Fruit fly (Drosophila melanogaster) whole organism, embryonic: Measurements from ENCODE around the gene kibra.

Experiments used
- Asciz ChIP-seq: fragments of 200-800 bp; sonication (Bioruptor generic); optimal IDR thresholded peaks from 2 replicates; lab custom pipeline; 2017; ENCODE audit warnings: missing biosample characterization, mild to moderate bottlenecking, missing genetic modification characterization, missing genetic modification reagents
- Atf6 ChIP-seq: fragments of 200-800 bp; sonication (Bioruptor generic); IDR thresholded peaks from 2 replicates; pipeline ENCODE4 v1.3.6; 2022; ENCODE audit warnings: missing biosample characterization, missing genetic modification characterization
- CG11247 ChIP-seq: fragments of 200-800 bp; sonication (Bioruptor generic); IDR thresholded peaks from 2 replicates; pipeline ENCODE4 v1.3.6; 2022; ENCODE audit warnings: missing biosample characterization, missing genetic modification characterization
- CG11504 ChIP-seq: fragments of 200-800 bp; sonication (Bioruptor generic); optimal IDR thresholded peaks from 3 replicates; lab custom pipeline; 2019; ENCODE audit warnings: missing biosample characterization, mild to moderate bottlenecking, missing genetic modification characterization, moderate library complexity
- CG12942 ChIP-seq: fragments of 200-800 bp; sonication (Bioruptor generic); optimal IDR thresholded peaks from 3 replicates; lab custom pipeline; 2016; ENCODE audit warnings: missing biosample characterization, missing genetic modification characterization
- CG14014 ChIP-seq: fragments of 200-800 bp; sonication (Bioruptor generic); IDR thresholded peaks from 2 replicates; pipeline ENCODE4 v1.3.6; 2022; ENCODE audit warnings: missing biosample characterization, missing genetic modification characterization
- CG1529 ChIP-seq: fragments of 200-800 bp; sonication (Bioruptor generic); optimal IDR thresholded peaks from 3 replicates; lab custom pipeline; 2018; ENCODE audit warnings: missing biosample characterization, missing genetic modification characterization
- CG2199 ChIP-seq: fragments of 200-800 bp; sonication (Bioruptor generic); IDR thresholded peaks from 3 replicates; pipeline ENCODE4 v1.3.6; 2022; ENCODE audit warnings: missing biosample characterization, missing genetic modification characterization
- CG30403 ChIP-seq: fragments of 200-800 bp; sonication (Bioruptor generic); optimal IDR thresholded peaks from 3 replicates; lab custom pipeline; 2016; ENCODE audit warnings: missing biosample characterization, missing genetic modification characterization
- CG30431 ChIP-seq: fragments of 200-800 bp; sonication (Bioruptor generic); optimal IDR thresholded peaks from 2 replicates; lab custom pipeline; 2017; ENCODE audit warnings: missing biosample characterization, missing genetic modification characterization
- CG3407 ChIP-seq: fragments of 200-800 bp; sonication (Bioruptor generic); optimal IDR thresholded peaks from 2 replicates; lab custom pipeline; 2018; ENCODE audit warnings: missing biosample characterization, mild to moderate bottlenecking, missing genetic modification characterization
- CG34376 ChIP-seq: fragments of 200-800 bp; sonication (Bioruptor generic); optimal IDR thresholded peaks from 2 replicates; lab custom pipeline; 2018; ENCODE audit warnings: missing biosample characterization, mild to moderate bottlenecking, missing genetic modification characterization
- CG3726 ChIP-seq: fragments of 200-800 bp; sonication (Bioruptor generic); IDR thresholded peaks from 3 replicates; pipeline ENCODE4, ENCODE4 v1.3.6; 2022; ENCODE audit warnings: missing biosample characterization, missing genetic modification characterization
- CG3995 ChIP-seq: fragments of 200-800 bp; sonication (Bioruptor generic); optimal IDR thresholded peaks from 3 replicates; lab custom pipeline; 2016; ENCODE audit warnings: missing biosample characterization, missing genetic modification characterization
- CG42726 ChIP-seq: fragments of 200-800 bp; sonication (Bioruptor generic); IDR thresholded peaks from 2 replicates; pipeline ENCODE4 v1.3.6; 2022; ENCODE audit warnings: missing biosample characterization, missing genetic modification characterization; ENCODE audit not compliant: partially characterized antibody
- CG6272 ChIP-seq: fragments of 200-800 bp; sonication (Bioruptor generic); IDR thresholded peaks from 2 replicates; pipeline ENCODE4 v1.3.6; 2022; ENCODE audit warnings: missing biosample characterization, missing genetic modification characterization
- CG6654 ChIP-seq: fragments of 200-800 bp; sonication (Bioruptor generic); optimal IDR thresholded peaks from 2 replicates; lab custom pipeline; 2017; ENCODE audit warnings: missing biosample characterization, mild to moderate bottlenecking, missing genetic modification characterization
- CG6689 ChIP-seq: fragments of 200-800 bp; sonication (Bioruptor generic); IDR thresholded peaks from 2 replicates; pipeline ENCODE4 v1.3.6; 2022; ENCODE audit warnings: missing biosample characterization, missing genetic modification characterization
- CG7839 ChIP-seq: fragments of 200-800 bp; sonication (Bioruptor generic); optimal IDR thresholded peaks from 3 replicates; lab custom pipeline; 2018; ENCODE audit warnings: missing biosample characterization, mild to moderate bottlenecking, missing genetic modification characterization, moderate library complexity
- CG9797 ChIP-seq: fragments of 200-800 bp; sonication (Bioruptor generic); optimal IDR thresholded peaks from 3 replicates; lab custom pipeline; 2018; ENCODE audit warnings: missing biosample characterization, mild to moderate bottlenecking, missing genetic modification characterization
- D19B ChIP-seq: fragments of 200-800 bp; sonication (Bioruptor generic); optimal IDR thresholded peaks from 2 replicates; lab custom pipeline; 2017; ENCODE audit warnings: missing biosample characterization, mild to moderate bottlenecking, missing genetic modification characterization
- Dref ChIP-seq: fragments of 200-800 bp; sonication (Bioruptor generic); IDR thresholded peaks from 2 replicates; pipeline ENCODE4 v1.3.6; 2022; ENCODE audit warnings: missing biosample characterization, missing genetic modification characterization
- ERR ChIP-seq: fragments of 200-800 bp; sonication (Bioruptor generic); optimal IDR thresholded peaks from 2 replicates; lab custom pipeline; 2016; ENCODE audit warnings: missing biosample characterization, missing genetic modification characterization
- Hr51 ChIP-seq, 2 experiments: fragments of 200-800 bp; sonication (Bioruptor generic); optimal IDR thresholded peaks; 2 replicates in 1 of 2; 3 replicates in 1 of 2; lab custom pipeline; 2016 to 2018; ENCODE audit warnings: missing biosample characterization in 2 of 2, missing genetic modification characterization in 2 of 2, mild to moderate bottlenecking in 1 of 2, moderate library complexity in 1 of 2
- Hr78 ChIP-seq, 2 experiments: fragments of 200-800 bp in 1 of 2; fragments of >200 bp in 1 of 2; sonication (Bioruptor generic) in 1 of 2; optimal IDR thresholded peaks; 2 replicates each; lab custom pipeline; 2017 to 2019; ENCODE audit warnings: missing biosample characterization in 2 of 2, missing genetic modification characterization in 2 of 2, mild to moderate bottlenecking in 1 of 2, moderate library complexity in 1 of 2
- Opbp ChIP-seq: fragments of 200-800 bp; sonication (Bioruptor generic); IDR thresholded peaks from 3 replicates; pipeline ENCODE4 v1.3.6; 2022; ENCODE audit warnings: missing biosample characterization, missing genetic modification characterization; ENCODE audit not compliant: partially characterized antibody
- Sry-β ChIP-seq: fragments of 200-800 bp; sonication (Bioruptor generic); optimal IDR thresholded peaks from 2 replicates; lab custom pipeline; 2018; ENCODE audit warnings: missing biosample characterization, mild to moderate bottlenecking, missing genetic modification characterization, moderate library complexity
- ac ChIP-seq: fragments of 200-800 bp; sonication (Bioruptor generic); optimal IDR thresholded peaks from 3 replicates; lab custom pipeline; 2017; ENCODE audit warnings: missing biosample characterization, mild to moderate bottlenecking, missing genetic modification characterization
- az2 ChIP-seq: fragments of 200-800 bp; sonication (Bioruptor generic); optimal IDR thresholded peaks from 3 replicates; lab custom pipeline; 2016; ENCODE audit warnings: missing biosample characterization, missing genetic modification characterization
- bcd ChIP-seq: fragments of 200-800 bp; sonication (Bioruptor generic); optimal IDR thresholded peaks from 2 replicates; lab custom pipeline; 2017; ENCODE audit warnings: missing biosample characterization, mild to moderate bottlenecking, missing genetic modification characterization
- cato ChIP-seq: fragments of 200-800 bp; sonication (Bioruptor generic); optimal IDR thresholded peaks from 2 replicates; lab custom pipeline; 2016; ENCODE audit warnings: missing biosample characterization, missing genetic modification characterization, borderline replicate concordance
- dan ChIP-seq: fragments of 200-800 bp; sonication (Bioruptor generic); IDR thresholded peaks from 2 replicates; pipeline ENCODE4 v1.3.6; 2022; ENCODE audit warnings: missing biosample characterization, missing genetic modification characterization
- danr ChIP-seq: fragments of 200-800 bp; sonication (Bioruptor generic); IDR thresholded peaks from 2 replicates; pipeline ENCODE4 v1.3.6; 2022; ENCODE audit warnings: missing biosample characterization, missing genetic modification characterization
- dmrt11E ChIP-seq: fragments of 200-800 bp; sonication (Bioruptor generic); optimal IDR thresholded peaks from 3 replicates; lab custom pipeline; 2018; ENCODE audit warnings: missing biosample characterization, mild to moderate bottlenecking, missing genetic modification characterization, moderate library complexity
- esg ChIP-seq: fragments of 200-800 bp; sonication (Bioruptor generic); conservative IDR thresholded peaks from 2 replicates; pipeline ENCODE4 v1.3.6; 2022; ENCODE audit warnings: missing biosample characterization, missing genetic modification characterization
- fd102C ChIP-seq: fragments of 200-800 bp; sonication (Bioruptor generic); optimal IDR thresholded peaks from 2 replicates; lab custom pipeline; 2018; ENCODE audit warnings: missing biosample characterization, mild to moderate bottlenecking, missing genetic modification characterization, moderate library complexity
- fd64A ChIP-seq: fragments of 200-800 bp; sonication (Bioruptor generic); optimal IDR thresholded peaks from 3 replicates; lab custom pipeline; 2018; ENCODE audit warnings: missing biosample characterization, mild to moderate bottlenecking, missing genetic modification characterization
- fru ChIP-seq: fragments of >200 bp; optimal IDR thresholded peaks from 2 replicates; lab custom pipeline; 2017
- grau ChIP-seq: fragments of 200-800 bp; optimal IDR thresholded peaks from 3 replicates; lab custom pipeline; 2019; ENCODE audit warnings: missing biosample characterization, mild to moderate bottlenecking, missing genetic modification characterization, moderate library complexity
- inv ChIP-seq: fragments of 200-800 bp; sonication (Bioruptor generic); IDR thresholded peaks from 2 replicates; pipeline ENCODE4 v1.3.6; 2022; ENCODE audit warnings: missing biosample characterization, missing genetic modification characterization; ENCODE audit not compliant: partially characterized antibody
- jigr1 ChIP-seq: fragments of 200-800 bp; sonication (Bioruptor generic); IDR thresholded peaks from 3 replicates; pipeline ENCODE4 v1.3.6; 2022; ENCODE audit warnings: missing biosample characterization, missing genetic modification characterization
- onecut ChIP-seq: fragments of 200-800 bp; sonication (Bioruptor generic); IDR thresholded peaks from 2 replicates; pipeline ENCODE4 v1.3.6; 2022; ENCODE audit warnings: missing biosample characterization, missing genetic modification characterization
- pho ChIP-seq: fragments of 200-800 bp; sonication (Bioruptor generic); optimal IDR thresholded peaks from 2 replicates; lab custom pipeline; 2016; ENCODE audit warnings: missing biosample characterization, missing genetic modification characterization
- ranshi ChIP-seq: fragments of 200-800 bp; sonication (Bioruptor generic); IDR thresholded peaks from 2 replicates; pipeline ENCODE4 v1.3.6; 2022; ENCODE audit warnings: missing biosample characterization, missing genetic modification characterization
- sd ChIP-seq: fragments of 200-800 bp; sonication (Bioruptor generic); optimal IDR thresholded peaks from 3 replicates; lab custom pipeline; 2018; ENCODE audit warnings: missing biosample characterization, mild to moderate bottlenecking, missing genetic modification characterization, moderate library complexity
- slbo ChIP-seq: fragments of 200-800 bp; sonication (Bioruptor generic); IDR thresholded peaks from 2 replicates; pipeline ENCODE4 v1.3.6; 2022; ENCODE audit warnings: missing biosample characterization, missing genetic modification characterization
- ttk ChIP-seq: fragments of 200-800 bp; sonication (Bioruptor generic); IDR thresholded peaks from 2 replicates; pipeline ENCODE4 v2.1.2; 2022; ENCODE audit warnings: missing biosample characterization, missing genetic modification characterization
- tup ChIP-seq: fragments of 200-800 bp; sonication (Bioruptor generic); optimal IDR thresholded peaks from 2 replicates; lab custom pipeline; 2016; ENCODE audit warnings: missing biosample characterization, mild to moderate bottlenecking, missing genetic modification characterization, moderate library complexity
- twi ChIP-seq: fragments of 200-800 bp; optimal IDR thresholded peaks from 2 replicates; lab custom pipeline; 2019; ENCODE audit warnings: missing biosample characterization, mild to moderate bottlenecking, missing genetic modification characterization, moderate library complexity
- zen2 ChIP-seq: fragments of 200-800 bp; sonication (Bioruptor generic); IDR thresholded peaks from 3 replicates; pipeline ENCODE4 v1.3.6; 2022; ENCODE audit warnings: missing biosample characterization, missing genetic modification characterization; ENCODE audit not compliant: partially characterized antibody

kibra gene

DNA sequence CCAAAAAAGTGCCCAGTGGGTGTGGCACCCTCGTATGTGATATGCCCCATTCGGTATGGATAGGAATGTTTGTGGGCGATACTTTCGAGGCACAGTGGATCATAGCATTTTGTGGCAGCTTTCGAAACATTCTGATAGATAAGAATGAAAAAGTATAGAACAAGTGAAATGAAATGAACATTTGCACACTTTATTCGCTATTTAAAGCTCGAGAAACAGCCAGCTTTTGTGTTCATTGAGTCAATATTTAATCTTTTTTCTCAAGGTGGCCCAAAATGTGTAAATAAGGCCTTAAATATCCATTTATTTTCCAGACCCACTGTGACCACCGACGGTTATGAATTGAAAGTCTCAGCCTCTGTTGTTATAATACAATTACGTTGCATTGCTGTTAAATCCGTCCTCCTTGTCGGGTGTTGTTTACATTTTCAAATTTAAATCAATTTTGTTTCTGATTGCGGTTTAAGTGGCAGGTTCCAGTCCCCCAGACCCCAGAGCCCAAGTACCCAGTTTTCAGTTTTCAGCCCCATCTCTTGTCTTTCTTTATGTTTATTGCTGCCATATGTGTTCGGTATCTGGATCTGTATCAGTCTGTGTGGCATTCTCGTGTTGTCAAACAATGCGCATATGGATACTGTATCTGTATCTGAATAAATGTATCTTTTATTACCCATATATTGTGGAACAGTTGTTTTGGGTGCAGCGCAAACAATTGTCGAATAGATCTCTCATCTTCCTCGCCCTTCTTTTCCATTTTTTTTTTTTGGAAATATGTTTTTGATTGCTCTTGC, 20.5 kb upstream of the kibra start (continued):
- no peak for TF ChIP-seq CG3995 (GFP tag; lab: Kevin White, UChicago)
- TF ChIP-seq dan (GFP tag; lab: Robert Waterston, UW): no peak
- TF ChIP-seq CG1529 (GFP tag; lab: Kevin White, UChicago): peak; percentile 33
- no peak for TF ChIP-seq fd102C (GFP tag; lab: Kevin White, UChicago)
- TF ChIP-seq CG9797 (GFP tag; lab: Kevin White, UChicago): no peak
- TF ChIP-seq ac (GFP tag; lab: Kevin White, UChicago): no peak
- no peak for TF ChIP-seq CG30431 (GFP tag; lab: Kevin White, UChicago)
- TF ChIP-seq tup (GFP tag; lab: Kevin White, UChicago): no peak
- TF ChIP-seq grau (tag; lab: Kevin White, UChicago): peak; percentile 35
- TF ChIP-seq CG14014 (GFP tag; lab: Robert Waterston, UW): no peak
- no peak for TF ChIP-seq slbo (GFP tag; lab: Robert Waterston, UW)
- TF ChIP-seq danr (GFP tag; lab: Robert Waterston, UW): no peak
- TF ChIP-seq CG42726 (GFP tag; lab: Robert Waterston, UW): no peak
- no peak for TF ChIP-seq pho (GFP tag; lab: Kevin White, UChicago)
- peak; percentile 10 for TF ChIP-seq dmrt11E
- peak; percentile 7 for TF ChIP-seq CG7839
- no peak for TF ChIP-seq jigr1 (GFP tag; lab: Robert Waterston, UW)
- peak; percentile 45 for TF ChIP-seq Asciz
- peak; percentile 1 for TF ChIP-seq az2 (GFP tag; lab: Kevin White, UChicago)
- no peak for TF ChIP-seq ERR
- TF ChIP-seq CG6654: no peak
- TF ChIP-seq CG30403 (GFP tag; lab: Kevin White, UChicago): peak; percentile 40
- no peak for TF ChIP-seq inv (GFP tag; lab: Robert Waterston, UW)
- TF ChIP-seq CG6689 (GFP tag; lab: Robert Waterston, UW): 0 out of 2 replicates have a peak, but pooled peaks have one; percentile 7
- no peak for TF ChIP-seq Dref (GFP tag; lab: Robert Waterston, UW)
- no peak for TF ChIP-seq CG3726 (GFP tag; lab: Robert Waterston, UW)
- TF ChIP-seq CG11247 (GFP tag; lab: Robert Waterston, UW): no peak
- no peak for TF ChIP-seq bcd
- TF ChIP-seq Hr51 (GFP tag; optimal IDR thresholded peaks at IDR 0.05; lab: Kevin White, UChicago): peak in 1 of 2 experiments; percentile 17
- no peak for TF ChIP-seq fru (lab: Kevin White, UChicago)
- TF ChIP-seq Atf6: no peak
- peak; percentile 42 for TF ChIP-seq CG3407 (GFP tag; lab: Kevin White, UChicago)
- peak; percentile 28 for TF ChIP-seq fd64A (GFP tag; lab: Kevin White, UChicago)
- no peak for TF ChIP-seq Hr78 (GFP tag; optimal IDR thresholded peaks at IDR 0.05; lab: Kevin White, UChicago)
- no peak for TF ChIP-seq Opbp
- no peak for TF ChIP-seq CG12942
- peak; percentile 45 for TF ChIP-seq CG11504 (tag; lab: Kevin White, UChicago)
- peak; percentile 94 for TF ChIP-seq twi (tag; lab: Kevin White, UChicago)
- TF ChIP-seq D19B (GFP tag; lab: Kevin White, UChicago): no peak
- TF ChIP-seq CG34376: no peak
- no peak for TF ChIP-seq Sry-β (GFP tag; lab: Kevin White, UChicago)
- no peak for TF ChIP-seq cato (GFP tag; lab: Kevin White, UChicago)
- TF ChIP-seq sd (tag; lab: Kevin White, UChicago): peak; percentile 43
- TF ChIP-seq onecut (GFP tag; lab: Robert Waterston, UW): no peak
- no peak for TF ChIP-seq ttk (GFP tag; lab: Robert Waterston, UW)
- TF ChIP-seq CG6272 (GFP tag; lab: Robert Waterston, UW): no peak
- no peak for TF ChIP-seq zen2
- no peak for TF ChIP-seq CG2199
- TF ChIP-seq esg (GFP tag; lab: Robert Waterston, UW): no peak
- no peak for TF ChIP-seq ranshi (GFP tag; lab: Robert Waterston, UW)
